Worm (Caenorhabditis elegans) whole organism, L1 larva: ENCODE results near the gene cest-5.1.

ENCODE experiments used
- Y116A8C.19 ChIP-seq: sonication (generic microtip); optimal IDR thresholded peaks from 2 replicates; lab custom pipeline; 2016; ENCODE audit warnings: missing compliant biosample characterization, missing genetic modification characterization, borderline replicate concordance
- blmp-1 ChIP-seq: fragments of 150-350 bp; optimal IDR thresholded peaks from 2 replicates; lab custom pipeline; 2014; ENCODE audit warnings: missing biosample characterization, missing genetic modification characterization
- ces-1 ChIP-seq: fragments of 150-350 bp; optimal IDR thresholded peaks from 2 replicates; lab custom pipeline; 2014; ENCODE audit warnings: missing biosample characterization, missing genetic modification reagents, missing genetic modification characterization
- dpl-1 ChIP-seq, 3 experiments: fragments of 150-350 bp in 2 of 3; sonication (generic microtip) in 1 of 3; optimal IDR thresholded peaks; 2 replicates each; lab custom pipeline; 2014 to 2017; ENCODE audit warnings: missing biosample characterization in 3 of 3, missing genetic modification characterization in 3 of 3, missing genetic modification reagents in 3 of 3
- dsc-1 ChIP-seq: sonication (generic microtip); optimal IDR thresholded peaks from 2 replicates; lab custom pipeline; 2016; ENCODE audit warnings: mild to moderate bottlenecking, missing genetic modification characterization, missing compliant biosample characterization
- efl-1 ChIP-seq, 4 experiments: fragments of 150-350 bp; optimal IDR thresholded peaks in 3 of 4; peaks in 1 of 4; 1 replicate in 1 of 4; 2 replicates in 3 of 4; lab custom pipeline; 2014; ENCODE audit warnings: missing biosample characterization in 2 of 4, missing genetic modification characterization in 2 of 4, missing genetic modification reagents in 2 of 4
- egl-13 ChIP-seq: sonication (generic microtip); optimal IDR thresholded peaks from 2 replicates; lab custom pipeline; 2016; ENCODE audit warnings: missing genotype, missing genetic modification reagents, missing genetic modification characterization, missing compliant biosample characterization
- elt-3 ChIP-seq, 6 experiments: fragments of 150-350 bp in 1 of 6; sonication (generic microtip); optimal IDR thresholded peaks; 2 replicates each; lab custom pipeline; 2017 to 2018; ENCODE audit warnings: missing biosample characterization in 6 of 6, missing genetic modification characterization in 6 of 6, inconsistent platforms in 1 of 6
- fkh-10 ChIP-seq: sonication (generic microtip); optimal IDR thresholded peaks from 2 replicates; lab custom pipeline; 2017; ENCODE audit warnings: missing biosample characterization, missing genetic modification reagents, missing genetic modification characterization
- fkh-4 ChIP-seq: sonication (generic microtip); optimal IDR thresholded peaks from 2 replicates; lab custom pipeline; 2016; ENCODE audit warnings: missing compliant biosample characterization, missing genetic modification characterization, borderline replicate concordance
- fkh-8 ChIP-seq: sonication (generic microtip); optimal IDR thresholded peaks from 2 replicates; lab custom pipeline; 2016; ENCODE audit warnings: mild to moderate bottlenecking, missing genetic modification characterization, missing compliant biosample characterization
- fos-1 ChIP-seq: fragments of 150-350 bp; optimal IDR thresholded peaks from 2 replicates; lab custom pipeline; 2014; ENCODE audit warnings: missing biosample characterization, missing genetic modification characterization
- hlh-17 ChIP-seq: fragments of 200-800 bp; sonication (Bioruptor generic); optimal IDR thresholded peaks from 2 replicates; lab custom pipeline; 2018; ENCODE audit warnings: missing genetic modification characterization, mild to moderate bottlenecking, missing compliant biosample characterization, moderate library complexity, borderline replicate concordance
- isw-1 ChIP-seq: fragments of 200-800 bp; sonication (Bioruptor generic); IDR thresholded peaks from 2 replicates; pipeline ENCODE4 v1.3.6; 2022; ENCODE audit warnings: missing genetic modification characterization, missing compliant biosample characterization
- lin-14 ChIP-seq: fragments of 200-800 bp; sonication (Bioruptor generic); optimal IDR thresholded peaks from 2 replicates; lab custom pipeline; 2018; ENCODE audit warnings: mild to moderate bottlenecking, missing genetic modification characterization, moderate library complexity, missing compliant biosample characterization
- lin-15B ChIP-seq: fragments of 150-350 bp; sonication (generic microtip); optimal IDR thresholded peaks from 3 replicates; lab custom pipeline; 2014; ENCODE audit warnings: missing biosample characterization, missing genetic modification characterization
- lin-35 ChIP-seq, 2 experiments: fragments of 150-350 bp; optimal IDR thresholded peaks; 2 replicates each; lab custom pipeline; 2014; ENCODE audit warnings: missing biosample characterization in 2 of 2, missing genetic modification characterization in 2 of 2, missing genetic modification reagents in 2 of 2
- lin-39 ChIP-seq: fragments of 150-350 bp; optimal IDR thresholded peaks from 2 replicates; lab custom pipeline; 2014; ENCODE audit warnings: missing biosample characterization, missing genetic modification reagents, missing genetic modification characterization
- lir-3 ChIP-seq: sonication (generic microtip); optimal IDR thresholded peaks from 2 replicates; lab custom pipeline; 2016; ENCODE audit warnings: mild to moderate bottlenecking, missing genetic modification characterization, moderate library complexity, missing compliant biosample characterization; ENCODE audit not compliant: poor library complexity
- lsy-2 ChIP-seq, 2 experiments: fragments of 150-350 bp; optimal IDR thresholded peaks; 2 replicates each; lab custom pipeline; 2014; ENCODE audit warnings: missing biosample characterization in 2 of 2, missing genetic modification characterization in 2 of 2
- mef-2 ChIP-seq: fragments of 150-350 bp; optimal IDR thresholded peaks from 2 replicates; lab custom pipeline; 2014; ENCODE audit warnings: missing biosample characterization, missing genetic modification characterization
- mep-1 ChIP-seq: fragments of 150-350 bp; optimal IDR thresholded peaks from 2 replicates; lab custom pipeline; 2014; ENCODE audit warnings: missing biosample characterization, missing genetic modification characterization
- nhr-11 ChIP-seq: fragments of 150-350 bp; optimal IDR thresholded peaks from 2 replicates; lab custom pipeline; 2014; ENCODE audit warnings: missing biosample characterization, missing genetic modification characterization
- nhr-12 ChIP-seq: sonication (generic microtip); optimal IDR thresholded peaks from 2 replicates; lab custom pipeline; 2017; ENCODE audit warnings: missing biosample characterization, missing genetic modification characterization
- nhr-20 ChIP-seq: sonication (generic microtip); optimal IDR thresholded peaks from 2 replicates; lab custom pipeline; 2016; ENCODE audit warnings: mild to moderate bottlenecking, missing genetic modification characterization, missing compliant biosample characterization
- nhr-237 ChIP-seq: fragments of 150-350 bp; optimal IDR thresholded peaks from 2 replicates; lab custom pipeline; 2014; ENCODE audit warnings: missing biosample characterization, missing genetic modification characterization
- nhr-71 ChIP-seq: sonication (generic microtip); optimal IDR thresholded peaks from 2 replicates; lab custom pipeline; 2016; ENCODE audit warnings: mild to moderate bottlenecking, missing genetic modification characterization, moderate library complexity, missing compliant biosample characterization
- nhr-85 ChIP-seq: sonication (generic microtip); peaks from one replicate; lab custom pipeline; 2016; ENCODE audit warnings: missing genetic modification characterization, inconsistent platforms, missing compliant biosample characterization
- nhr-90 ChIP-seq: sonication (generic microtip); optimal IDR thresholded peaks from 2 replicates; lab custom pipeline; 2016; ENCODE audit warnings: mild to moderate bottlenecking, missing genetic modification characterization, missing compliant biosample characterization; ENCODE audit not compliant: poor library complexity
- pag-3 ChIP-seq: sonication (generic microtip); optimal IDR thresholded peaks from 2 replicates; lab custom pipeline; 2017; ENCODE audit warnings: missing genetic modification characterization, mild to moderate bottlenecking, missing compliant biosample characterization, antibody characterized with exemption, borderline replicate concordance; ENCODE audit not compliant: insufficient read depth
- pax-3 ChIP-seq: fragments of 200-800 bp; sonication (Bioruptor generic); optimal IDR thresholded peaks from 2 replicates; lab custom pipeline; 2018; ENCODE audit warnings: mild to moderate bottlenecking, missing genetic modification characterization, moderate library complexity, missing compliant biosample characterization
- pqm-1 ChIP-seq: sonication (generic microtip); optimal IDR thresholded peaks from 3 replicates; lab custom pipeline; 2017; ENCODE audit warnings: missing biosample characterization, missing genetic modification characterization
- skn-1 ChIP-seq: fragments of 150-350 bp; optimal IDR thresholded peaks from 2 replicates; lab custom pipeline; 2014; ENCODE audit warnings: missing biosample characterization, missing genetic modification characterization
- snu-23 ChIP-seq: sonication (generic microtip); optimal IDR thresholded peaks from 2 replicates; lab custom pipeline; 2016; ENCODE audit warnings: missing genetic modification characterization, missing compliant biosample characterization
- sup-37 ChIP-seq: fragments of 200-800 bp; sonication (Bioruptor generic); optimal IDR thresholded peaks from 2 replicates; lab custom pipeline; 2018; ENCODE audit warnings: mild to moderate bottlenecking, missing genetic modification characterization, missing compliant biosample characterization
- tbx-2 ChIP-seq: sonication (generic microtip); optimal IDR thresholded peaks from 2 replicates; lab custom pipeline; 2016; ENCODE audit warnings: missing genetic modification characterization, missing compliant biosample characterization
- tlp-1 ChIP-seq: fragments of 150-350 bp; optimal IDR thresholded peaks from 2 replicates; lab custom pipeline; 2014; ENCODE audit warnings: missing biosample characterization, missing genetic modification characterization
- unc-130 ChIP-seq: fragments of 150-350 bp; optimal IDR thresholded peaks from 2 replicates; lab custom pipeline; 2017; ENCODE audit warnings: missing biosample characterization, missing genetic modification characterization, inconsistent platforms
- unc-30 ChIP-seq: sonication (generic microtip); optimal IDR thresholded peaks from 2 replicates; lab custom pipeline; 2017; ENCODE audit warnings: missing biosample characterization, missing genetic modification characterization
- xbp-1 ChIP-seq: sonication (generic microtip); optimal IDR thresholded peaks from 2 replicates; lab custom pipeline; 2016; ENCODE audit warnings: missing genetic modification characterization, missing compliant biosample characterization
- zip-4 ChIP-seq: fragments of 200-800 bp; sonication (Bioruptor generic); optimal IDR thresholded peaks from 2 replicates; lab custom pipeline; 2018; ENCODE audit warnings: mild to moderate bottlenecking, missing genetic modification characterization, moderate library complexity, missing compliant biosample characterization
- ztf-4 ChIP-seq: fragments of 150-350 bp; optimal IDR thresholded peaks from 2 replicates; lab custom pipeline; 2014; ENCODE audit warnings: missing biosample characterization, missing genetic modification characterization

Gene cest-5.1

DNA sequence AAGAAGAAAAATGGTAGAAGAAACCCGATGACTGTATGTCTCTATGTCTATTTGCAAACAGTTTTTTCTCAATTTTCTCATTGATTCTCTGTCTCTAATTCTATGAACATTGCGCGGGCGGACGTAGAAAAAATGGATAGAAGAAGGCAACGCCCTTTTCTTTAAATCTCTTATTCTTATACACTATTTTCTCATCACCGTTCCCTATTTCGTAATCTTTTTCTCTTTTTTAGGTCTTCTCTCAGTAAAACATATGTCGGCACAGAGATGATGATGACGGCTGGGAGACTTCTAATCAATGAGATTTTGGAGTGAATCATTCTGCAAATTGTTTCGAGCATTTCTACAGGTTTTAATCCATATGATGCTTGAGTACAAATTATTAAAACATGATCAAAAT, 9.4 kb downstream of the cest-5.1 start:
- TF ChIP-seq xbp-1: no peak
- TF ChIP-seq tlp-1 (tag; lab: Kevin White, UChicago): no peak
- TF ChIP-seq elt-3 (tag; optimal IDR thresholded peaks at IDR 0.05; lab: Kevin White, UChicago): peak in 2 of 6 experiments; percentile 43 to 68
- TF ChIP-seq nhr-20 (tag; lab: Kevin White, UChicago): peak; percentile 33
- TF ChIP-seq isw-1 (GFP tag; lab: Robert Waterston, UW): no peak
- TF ChIP-seq nhr-90 (tag; lab: Kevin White, UChicago): peak; percentile 35
- no peak for TF ChIP-seq unc-30
- TF ChIP-seq lin-35 (GFP tag; optimal IDR thresholded peaks at IDR 0.05; lab: Kevin White, UChicago): peak in 1 of 2 experiments; percentile 47
- TF ChIP-seq lin-39: no peak
- peak; percentile 42 for TF ChIP-seq mep-1
- TF ChIP-seq nhr-237: peak; percentile 17
- TF ChIP-seq fos-1 (tag; lab: Kevin White, UChicago): no peak
- TF ChIP-seq zip-4 (GFP tag; lab: Kevin White, UChicago): peak; percentile 85
- peak; percentile 71 for TF ChIP-seq nhr-85 (tag; lab: Kevin White, UChicago)
- peak; percentile 15 for TF ChIP-seq tbx-2 (tag; lab: Kevin White, UChicago)
- TF ChIP-seq lsy-2 (tag; optimal IDR thresholded peaks at IDR 0.05; lab: Kevin White, UChicago): peak in 1 of 2 experiments; percentile 43
- TF ChIP-seq fkh-10 (GFP tag; lab: Kevin White, UChicago): no peak
- no peak for TF ChIP-seq ces-1
- peak; percentile 40 for TF ChIP-seq nhr-71 (tag; lab: Kevin White, UChicago)
- TF ChIP-seq fkh-4 (tag; lab: Kevin White, UChicago): no peak
- TF ChIP-seq snu-23: peak; percentile 43
- TF ChIP-seq pqm-1: no peak
- TF ChIP-seq fkh-8 (tag; lab: Kevin White, UChicago): no peak
- TF ChIP-seq lin-14 (GFP tag; lab: Kevin White, UChicago): peak; percentile 94
- TF ChIP-seq blmp-1: peak; percentile 46
- TF ChIP-seq lir-3 (tag; lab: Kevin White, UChicago): no peak
- peak; percentile 13 to 17 for TF ChIP-seq efl-1 (optimal IDR thresholded peaks at IDR 0.05; lab: Kevin White, UChicago)
- TF ChIP-seq efl-1 (GFP tag; optimal IDR thresholded peaks at IDR 0.05 in 1 of 2; lab: Kevin White, UChicago): peak; percentile 20 to 91
- TF ChIP-seq skn-1 (tag; lab: Kevin White, UChicago): peak; percentile 77
- no peak for TF ChIP-seq nhr-11
- TF ChIP-seq lin-15B: no peak
- peak; percentile 15 to 30 (median 23) for TF ChIP-seq dpl-1 (GFP tag; optimal IDR thresholded peaks at IDR 0.05; lab: Kevin White, UChicago)
- TF ChIP-seq pax-3 (tag; lab: Kevin White, UChicago): no peak
- TF ChIP-seq egl-13 (tag; lab: Kevin White, UChicago): no peak

DNA sequence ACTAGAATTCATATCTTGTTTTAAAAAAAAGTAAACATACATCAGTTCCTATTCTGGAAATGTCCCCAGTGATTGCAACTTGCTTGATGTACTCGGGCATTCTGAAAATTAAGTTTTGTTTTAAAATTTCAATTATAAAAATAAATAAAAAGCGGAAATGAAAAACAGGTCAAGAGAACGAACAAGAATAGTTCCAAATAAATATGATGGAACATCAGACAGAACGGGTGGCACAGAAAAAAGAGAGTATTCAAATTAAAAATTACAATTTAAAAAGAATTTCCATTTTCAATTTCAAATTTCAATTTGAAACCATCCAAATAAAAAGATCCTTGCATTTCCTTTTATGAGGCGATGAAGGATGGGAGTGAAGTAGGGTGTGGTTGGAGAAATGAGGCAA, 10.3 kb downstream of the cest-5.1 start, which contains the start of gene C01B10.3:
TSS of gene C01B10.3 (minus strand) at position 101 of the 400 bp plus-strand sequence.
- no peak for TF ChIP-seq ztf-4 (tag; lab: Kevin White, UChicago)
- TF ChIP-seq nhr-12 (tag; lab: Kevin White, UChicago): no peak
- no peak for TF ChIP-seq pag-3 (tag; lab: Kevin White, UChicago)
- no peak for TF ChIP-seq unc-130 (tag; lab: Kevin White, UChicago)
- TF ChIP-seq lsy-2 (tag; optimal IDR thresholded peaks at IDR 0.05; lab: Kevin White, UChicago): no peak
- TF ChIP-seq snu-23: no peak
- no peak for TF ChIP-seq hlh-17
- TF ChIP-seq Y116A8C.19 (tag; lab: Kevin White, UChicago): no peak
- TF ChIP-seq dsc-1: no peak
- TF ChIP-seq mef-2 (tag; lab: Kevin White, UChicago): no peak
- no peak for TF ChIP-seq nhr-237
- no peak for TF ChIP-seq sup-37
